Fruit fly (Drosophila melanogaster) whole organism, embryonic: Measurements from ENCODE around the gene CG6511.
A peak's percentile ranks its signal among the peaks of the same experiment; 100 is the strongest.

Experiments used
- Abd-B ChIP-seq: fragments of 200-800 bp; sonication (Bioruptor generic); optimal IDR thresholded peaks from 2 replicates; lab custom pipeline; 2018; ENCODE audit warnings: missing biosample characterization, mild to moderate bottlenecking, missing genetic modification characterization, moderate library complexity
- Atf-2 ChIP-seq: fragments of 200-800 bp; sonication (Bioruptor generic); optimal IDR thresholded peaks from 2 replicates; lab custom pipeline; 2016; ENCODE audit warnings: missing biosample characterization, missing genetic modification characterization
- CG10431 ChIP-seq: fragments of 200-800 bp; sonication (Bioruptor generic); optimal IDR thresholded peaks from 3 replicates; lab custom pipeline; 2018; ENCODE audit warnings: missing biosample characterization, mild to moderate bottlenecking, missing genetic modification characterization
- CG11560 ChIP-seq: fragments of 200-800 bp; sonication (Bioruptor generic); IDR thresholded peaks from 3 replicates; pipeline ENCODE4 v1.3.6; 2022; ENCODE audit warnings: missing biosample characterization, missing genetic modification characterization
- CG1233 ChIP-seq: fragments of 200-800 bp; sonication (Bioruptor generic); optimal IDR thresholded peaks from 4 replicates; lab custom pipeline; 2018; ENCODE audit warnings: missing biosample characterization, mild to moderate bottlenecking, missing genetic modification characterization
- CG12769 ChIP-seq: fragments of 200-800 bp; sonication (Bioruptor generic); optimal IDR thresholded peaks from 2 replicates; lab custom pipeline; 2019; ENCODE audit warnings: missing biosample characterization, mild to moderate bottlenecking, missing genetic modification characterization, moderate library complexity
- CG15514 ChIP-seq: fragments of 200-800 bp; sonication (Bioruptor generic); optimal IDR thresholded peaks from 3 replicates; lab custom pipeline; 2017; ENCODE audit warnings: missing biosample characterization, missing genetic modification characterization, mild to moderate bottlenecking, moderate library complexity, missing genetic modification reagents
- CG16815 ChIP-seq: fragments of 200-800 bp; sonication (Bioruptor generic); optimal IDR thresholded peaks from 3 replicates; lab custom pipeline; 2017; ENCODE audit warnings: missing biosample characterization, mild to moderate bottlenecking, missing genetic modification characterization
- CG17802 ChIP-seq: fragments of 200-800 bp; sonication (Bioruptor generic); optimal IDR thresholded peaks from 2 replicates; lab custom pipeline; 2018; ENCODE audit warnings: missing biosample characterization, mild to moderate bottlenecking, missing genetic modification characterization, moderate library complexity
- CG1832 ChIP-seq: fragments of 200-800 bp; sonication (Bioruptor generic); optimal IDR thresholded peaks from 2 replicates; lab custom pipeline; 2017; ENCODE audit warnings: missing biosample characterization, mild to moderate bottlenecking, missing genetic modification characterization, inconsistent platforms
- CG18476 ChIP-seq: fragments of 200-800 bp; sonication (Bioruptor generic); optimal IDR thresholded peaks from 2 replicates; lab custom pipeline; 2016; ENCODE audit warnings: missing biosample characterization, mild to moderate bottlenecking, missing genetic modification characterization
- CG18764 ChIP-seq: fragments of 200-800 bp; sonication (Bioruptor generic); optimal IDR thresholded peaks from 3 replicates; lab custom pipeline; 2016; ENCODE audit warnings: missing biosample characterization, missing genetic modification characterization
- CG2116 ChIP-seq: fragments of 200-800 bp; sonication (Bioruptor generic); optimal IDR thresholded peaks from 3 replicates; lab custom pipeline; 2018; ENCODE audit warnings: missing biosample characterization, mild to moderate bottlenecking, missing genetic modification characterization
- CG2120 ChIP-seq: fragments of 200-800 bp; sonication (Bioruptor generic); optimal IDR thresholded peaks from 3 replicates; lab custom pipeline; 2016; ENCODE audit warnings: missing biosample characterization, missing genetic modification characterization
- CG2129 ChIP-seq: fragments of 200-800 bp; sonication (Bioruptor generic); IDR thresholded peaks from 2 replicates; pipeline ENCODE4 v1.3.6; 2022; ENCODE audit warnings: missing biosample characterization, missing genetic modification characterization; ENCODE audit not compliant: partially characterized antibody
- CG34376 ChIP-seq: fragments of 200-800 bp; sonication (Bioruptor generic); optimal IDR thresholded peaks from 2 replicates; lab custom pipeline; 2018; ENCODE audit warnings: missing biosample characterization, mild to moderate bottlenecking, missing genetic modification characterization
- CG3847 ChIP-seq: fragments of 200-800 bp; sonication (Bioruptor generic); IDR thresholded peaks from 2 replicates; pipeline ENCODE4 v1.3.6; 2022; ENCODE audit warnings: missing biosample characterization, missing genetic modification characterization
- CG42726 ChIP-seq: fragments of 200-800 bp; sonication (Bioruptor generic); IDR thresholded peaks from 2 replicates; pipeline ENCODE4 v1.3.6; 2022; ENCODE audit warnings: missing biosample characterization, missing genetic modification characterization; ENCODE audit not compliant: partially characterized antibody
- CG4404 ChIP-seq: fragments of 200-800 bp; sonication (Bioruptor generic); IDR thresholded peaks from 2 replicates; pipeline ENCODE4 v1.3.6; 2022; ENCODE audit warnings: missing biosample characterization, missing genetic modification characterization
- CG4617 ChIP-seq: fragments of 200-800 bp; sonication (Bioruptor generic); optimal IDR thresholded peaks from 3 replicates; lab custom pipeline; 2016; ENCODE audit warnings: missing biosample characterization, missing genetic modification characterization, borderline replicate concordance
- CG4707 ChIP-seq: fragments of 200-800 bp; sonication (Bioruptor generic); optimal IDR thresholded peaks from 2 replicates; lab custom pipeline; 2018; ENCODE audit warnings: missing biosample characterization, mild to moderate bottlenecking, missing genetic modification characterization, moderate library complexity
- CG6272 ChIP-seq: fragments of 200-800 bp; sonication (Bioruptor generic); IDR thresholded peaks from 2 replicates; pipeline ENCODE4 v1.3.6; 2022; ENCODE audit warnings: missing biosample characterization, missing genetic modification characterization
- CG6813 ChIP-seq: fragments of 200-800 bp; sonication (Bioruptor generic); optimal IDR thresholded peaks from 2 replicates; lab custom pipeline; 2017; ENCODE audit warnings: missing biosample characterization, missing genetic modification characterization, mild to moderate bottlenecking, moderate library complexity, missing genetic modification reagents
- CG8281 ChIP-seq: fragments of 200-800 bp; sonication (Bioruptor generic); optimal IDR thresholded peaks from 2 replicates; lab custom pipeline; 2018; ENCODE audit warnings: missing biosample characterization, mild to moderate bottlenecking, missing genetic modification characterization, moderate library complexity
- CG8765 ChIP-seq: fragments of 200-800 bp; sonication (Bioruptor generic); IDR thresholded peaks from 2 replicates; pipeline ENCODE4 v1.3.6; 2022; ENCODE audit warnings: missing biosample characterization, missing genetic modification characterization
- CG9727 ChIP-seq: fragments of 200-800 bp; sonication (Bioruptor generic); optimal IDR thresholded peaks from 3 replicates; lab custom pipeline; 2017; ENCODE audit warnings: missing biosample characterization, mild to moderate bottlenecking, missing genetic modification characterization
- CG9817 ChIP-seq: fragments of 200-800 bp; sonication (Bioruptor generic); optimal IDR thresholded peaks from 2 replicates; lab custom pipeline; 2018; ENCODE audit warnings: missing biosample characterization, mild to moderate bottlenecking, missing genetic modification characterization, moderate library complexity
- Dll ChIP-seq: fragments of 200-800 bp; sonication (Bioruptor generic); IDR thresholded peaks from 4 replicates; pipeline ENCODE4 v1.3.6; 2022; ENCODE audit warnings: missing biosample characterization, missing genetic modification characterization; ENCODE audit not compliant: partially characterized antibody
- Elba2 ChIP-seq: fragments of 200-800 bp; sonication (Bioruptor generic); optimal IDR thresholded peaks from 3 replicates; lab custom pipeline; 2016; ENCODE audit warnings: missing biosample characterization, missing genetic modification characterization
- Ets65A ChIP-seq: fragments of 200-800 bp; sonication (Bioruptor generic); peaks from one replicate; lab custom pipeline; 2016; ENCODE audit warnings: missing biosample characterization, missing genetic modification characterization
- Mad ChIP-seq: fragments of 200-800 bp; sonication (Bioruptor generic); optimal IDR thresholded peaks from 2 replicates; lab custom pipeline; 2016; ENCODE audit warnings: missing biosample characterization, missing genetic modification characterization
- Sin3A ChIP-seq: fragments of >200 bp; optimal IDR thresholded peaks from 2 replicates; lab custom pipeline; 2018
- TFAM ChIP-seq: fragments of 200-800 bp; sonication (Bioruptor generic); optimal IDR thresholded peaks from 2 replicates; lab custom pipeline; 2017; ENCODE audit warnings: missing biosample characterization, missing genetic modification characterization, inconsistent platforms
- ac ChIP-seq: fragments of 200-800 bp; sonication (Bioruptor generic); optimal IDR thresholded peaks from 3 replicates; lab custom pipeline; 2017; ENCODE audit warnings: missing biosample characterization, mild to moderate bottlenecking, missing genetic modification characterization
- bigmax ChIP-seq: fragments of 200-800 bp; sonication (Bioruptor generic); optimal IDR thresholded peaks from 2 replicates; lab custom pipeline; 2018; ENCODE audit warnings: missing biosample characterization, mild to moderate bottlenecking, missing genetic modification characterization
- br ChIP-seq: fragments of >200 bp; optimal IDR thresholded peaks from 2 replicates; lab custom pipeline; 2017
- caup ChIP-seq: fragments of 200-800 bp; sonication (Bioruptor generic); optimal IDR thresholded peaks from 3 replicates; lab custom pipeline; 2017; ENCODE audit warnings: missing biosample characterization, mild to moderate bottlenecking, missing genetic modification characterization, moderate library complexity; ENCODE audit not compliant: severe bottlenecking
- da ChIP-seq: fragments of 200-800 bp; sonication (Bioruptor generic); optimal IDR thresholded peaks from 2 replicates; lab custom pipeline; 2016; ENCODE audit warnings: missing biosample characterization, missing genetic modification characterization
- fd96Cb ChIP-seq: fragments of 200-800 bp; sonication (Bioruptor generic); optimal IDR thresholded peaks from 2 replicates; lab custom pipeline; 2018; ENCODE audit warnings: missing biosample characterization, mild to moderate bottlenecking, missing genetic modification characterization, moderate library complexity
- gsb ChIP-seq: fragments of 200-800 bp; sonication (Bioruptor generic); IDR thresholded peaks from 2 replicates; pipeline ENCODE4 v1.3.6; 2022; ENCODE audit warnings: missing biosample characterization, missing genetic modification characterization
- jigr1 ChIP-seq: fragments of 200-800 bp; sonication (Bioruptor generic); IDR thresholded peaks from 3 replicates; pipeline ENCODE4 v1.3.6; 2022; ENCODE audit warnings: missing biosample characterization, missing genetic modification characterization
- pb ChIP-seq: fragments of 200-800 bp; sonication (Bioruptor generic); optimal IDR thresholded peaks from 3 replicates; lab custom pipeline; 2016; ENCODE audit warnings: missing biosample characterization, missing genetic modification characterization
- pfk ChIP-seq: fragments of 200-800 bp; sonication (Bioruptor generic); optimal IDR thresholded peaks from 2 replicates; lab custom pipeline; 2018; ENCODE audit warnings: missing biosample characterization, mild to moderate bottlenecking, missing genetic modification characterization, moderate library complexity
- pzg ChIP-seq: fragments of 200-800 bp; sonication (Bioruptor generic); optimal IDR thresholded peaks from 3 replicates; lab custom pipeline; 2018; ENCODE audit warnings: missing biosample characterization, mild to moderate bottlenecking, missing genetic modification characterization, moderate library complexity
- ranshi ChIP-seq: fragments of 200-800 bp; sonication (Bioruptor generic); IDR thresholded peaks from 2 replicates; pipeline ENCODE4 v1.3.6; 2022; ENCODE audit warnings: missing biosample characterization, missing genetic modification characterization
- row ChIP-seq: fragments of 200-800 bp; sonication (Bioruptor generic); IDR thresholded peaks from 3 replicates; pipeline ENCODE4 v1.3.6; 2022; ENCODE audit warnings: missing biosample characterization, missing genetic modification characterization
- run ChIP-seq: fragments of 200-800 bp; sonication (Bioruptor generic); optimal IDR thresholded peaks from 3 replicates; lab custom pipeline; 2018; ENCODE audit warnings: missing biosample characterization, mild to moderate bottlenecking, missing genetic modification characterization
- sens ChIP-seq: fragments of 200-800 bp; sonication (Bioruptor generic); peaks from one replicate; lab custom pipeline; 2016; ENCODE audit warnings: missing biosample characterization, missing genetic modification characterization
- sob ChIP-seq: fragments of 200-800 bp; sonication (Bioruptor generic); IDR thresholded peaks from 2 replicates; pipeline ENCODE4 v1.3.6; 2022; ENCODE audit warnings: missing biosample characterization, missing genetic modification characterization
- trh ChIP-seq: fragments of 200-800 bp; sonication (Bioruptor generic); optimal IDR thresholded peaks from 2 replicates; lab custom pipeline; 2016; ENCODE audit warnings: missing biosample characterization, missing genetic modification characterization
- unpg ChIP-seq: fragments of 200-800 bp; sonication (Bioruptor generic); optimal IDR thresholded peaks from 3 replicates; lab custom pipeline; 2018; ENCODE audit warnings: missing biosample characterization, mild to moderate bottlenecking, missing genetic modification characterization, moderate library complexity
- vnd ChIP-seq: fragments of 200-800 bp; sonication (Bioruptor generic); IDR thresholded peaks from 3 replicates; pipeline ENCODE4 v1.3.6; 2022; ENCODE audit warnings: missing biosample characterization, missing genetic modification characterization; ENCODE audit not compliant: partially characterized antibody

The CG6511 gene

DNA sequence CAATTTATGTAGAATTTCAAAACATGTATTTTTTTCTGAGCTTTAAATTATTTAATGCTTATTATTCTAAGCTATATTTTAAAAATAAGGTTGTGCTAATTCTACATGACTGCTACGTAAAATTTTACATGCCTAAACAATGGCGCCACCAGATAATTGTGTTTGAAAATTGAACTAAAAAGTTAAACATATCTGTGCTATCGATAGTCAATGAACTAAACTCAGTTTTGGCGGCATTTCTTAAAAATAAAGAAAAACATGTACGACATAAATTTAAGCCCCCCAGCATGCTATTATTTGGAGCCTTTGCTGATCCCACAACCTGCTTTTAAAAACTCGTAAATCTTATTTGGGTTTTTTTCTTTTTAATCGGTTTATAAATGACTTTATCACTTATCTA, 2.5 kb upstream of the CG6511 start (continued):
- TF ChIP-seq CG34376 = no peak
- peak; percentile 56 for TF ChIP-seq vnd
- no peak for TF ChIP-seq CG9727
- TF ChIP-seq jigr1 (GFP tag; lab: Robert Waterston, UW) = no peak
- no peak for TF ChIP-seq unpg (GFP tag; lab: Kevin White, UChicago)
- TF ChIP-seq caup (GFP tag; lab: Kevin White, UChicago) = no peak
- TF ChIP-seq Dll (GFP tag; lab: Robert Waterston, UW) = peak; percentile 75
- no peak for TF ChIP-seq gsb (GFP tag; lab: Robert Waterston, UW)
- peak; percentile 40 for TF ChIP-seq sens
- no peak for TF ChIP-seq CG4707 (GFP tag; lab: Kevin White, UChicago)
- TF ChIP-seq CG15514 (GFP tag; lab: Kevin White, UChicago) = peak; percentile 92
- no peak for TF ChIP-seq da (GFP tag; lab: Kevin White, UChicago)
- TF ChIP-seq Mad (GFP tag; lab: Kevin White, UChicago) = no peak
- no peak for TF ChIP-seq fd96Cb (tag; lab: Kevin White, UChicago)
- TF ChIP-seq CG2116 (GFP tag; lab: Kevin White, UChicago) = peak; percentile 87
- TF ChIP-seq pfk = no peak
- no peak for TF ChIP-seq CG6813
- TF ChIP-seq CG16815 = no peak
- TF ChIP-seq TFAM = no peak
- TF ChIP-seq Abd-B (GFP tag; lab: Kevin White, UChicago) = no peak
- TF ChIP-seq CG10431 (GFP tag; lab: Kevin White, UChicago) = no peak
- TF ChIP-seq CG11560 (tag; lab: Robert Waterston, UW) = no peak
- TF ChIP-seq CG42726 (GFP tag; lab: Robert Waterston, UW) = peak; percentile 73; the same call in 1 of the 2 replicates
- TF ChIP-seq CG4617 (GFP tag; lab: Kevin White, UChicago) = no peak
- peak; percentile 18 for TF ChIP-seq CG2120
- TF ChIP-seq br (lab: Kevin White, UChicago) = no peak
- TF ChIP-seq row = no peak
- no peak for TF ChIP-seq CG4404 (GFP tag; lab: Robert Waterston, UW)
- peak; percentile 47; the same call in 1 of the 2 replicates for TF ChIP-seq ranshi (GFP tag; lab: Robert Waterston, UW)
- no peak for TF ChIP-seq CG8281
- TF ChIP-seq CG12769 (tag; lab: Kevin White, UChicago) = no peak
- peak; percentile 20 for TF ChIP-seq bigmax (GFP tag; lab: Kevin White, UChicago)
- TF ChIP-seq Atf-2 (GFP tag; lab: Kevin White, UChicago) = no peak
- TF ChIP-seq pb (GFP tag; lab: Kevin White, UChicago) = no peak
- TF ChIP-seq ac (GFP tag; lab: Kevin White, UChicago) = no peak
- peak; percentile 31; the same call in 1 of the 2 replicates for TF ChIP-seq CG2129 (GFP tag; lab: Robert Waterston, UW)
- no peak for TF ChIP-seq trh (GFP tag; lab: Kevin White, UChicago)
- no peak for TF ChIP-seq CG3847 (GFP tag; lab: Robert Waterston, UW)
- TF ChIP-seq run = no peak
- no peak for TF ChIP-seq CG1832
- no peak for TF ChIP-seq sob (GFP tag; lab: Robert Waterston, UW)
- TF ChIP-seq CG6272 = no peak
- TF ChIP-seq Elba2 (GFP tag; lab: Kevin White, UChicago) = no peak
- no peak for TF ChIP-seq Sin3A (lab: Kevin White, UChicago)
- no peak for TF ChIP-seq CG18476 (GFP tag; lab: Kevin White, UChicago)
- TF ChIP-seq CG18764 (GFP tag; lab: Kevin White, UChicago) = no peak
- TF ChIP-seq pzg = peak; percentile 70
- peak; percentile 29 for TF ChIP-seq Ets65A (GFP tag; lab: Kevin White, UChicago)
- TF ChIP-seq CG9817 (tag; lab: Kevin White, UChicago) = no peak
- TF ChIP-seq CG8765 = no peak
- TF ChIP-seq CG1233 (GFP tag; lab: Kevin White, UChicago) = no peak
- no peak for TF ChIP-seq CG17802
